Fruit fly (Drosophila melanogaster) whole organism, embryonic: Measurements from ENCODE around the gene CG1840.

ENCODE experiments used
- CG10274 ChIP-seq: fragments of 200-800 bp; sonication (Bioruptor generic); optimal IDR thresholded peaks from 3 replicates; lab custom pipeline; 2017; ENCODE audit warnings: missing biosample characterization, mild to moderate bottlenecking, missing genetic modification characterization
- CG12071 ChIP-seq: fragments of 200-800 bp; sonication (Bioruptor generic); optimal IDR thresholded peaks from 3 replicates; lab custom pipeline; 2018; ENCODE audit warnings: missing biosample characterization, mild to moderate bottlenecking, missing genetic modification characterization
- CG14050 ChIP-seq: fragments of 200-800 bp; sonication (Bioruptor generic); IDR thresholded peaks from 3 replicates; pipeline ENCODE4 v1.3.6; 2022; ENCODE audit warnings: missing biosample characterization, missing genetic modification characterization
- CG9932 ChIP-seq: fragments of 200-800 bp; sonication (Bioruptor generic); IDR thresholded peaks from 2 replicates; pipeline ENCODE4 v1.3.6; 2022; ENCODE audit warnings: missing biosample characterization, missing genetic modification characterization
- Chrac-16 ChIP-seq: fragments of 200-800 bp; sonication (Bioruptor generic); optimal IDR thresholded peaks from 3 replicates; lab custom pipeline; 2016; ENCODE audit warnings: missing biosample characterization, missing genetic modification characterization
- Dref ChIP-seq: fragments of 200-800 bp; sonication (Bioruptor generic); IDR thresholded peaks from 2 replicates; pipeline ENCODE4 v1.3.6; 2022; ENCODE audit warnings: missing biosample characterization, missing genetic modification characterization
- dati ChIP-seq: fragments of 200-800 bp; sonication (Bioruptor generic); IDR thresholded peaks from 2 replicates; pipeline ENCODE4 v1.3.6; 2022; ENCODE audit warnings: missing biosample characterization, missing genetic modification characterization

- no peak for TF ChIP-seq dati (GFP tag; lab: Robert Waterston, UW)
- TF ChIP-seq CG10274 = no peak
- TF ChIP-seq Chrac-16 (GFP tag; lab: Kevin White, UChicago) = no peak
- no peak for TF ChIP-seq CG14050 (GFP tag; lab: Robert Waterston, UW)
- TF ChIP-seq Dref (GFP tag; lab: Robert Waterston, UW) = no peak
- TF ChIP-seq CG9932 = no peak
- no peak for TF ChIP-seq CG12071 (GFP tag; lab: Kevin White, UChicago)
Measured at dm6 chrX:11882447-11882846, 5.7 kb upstream of the CG1840 start.
